Worm (Caenorhabditis elegans) whole organism, L2 larva: ENCODE data around the gene hxk-3.

Experiments used
- F13H6.1 ChIP-seq: sonication (generic microtip); optimal IDR thresholded peaks from 2 replicates; lab custom pipeline; 2016; ENCODE audit warnings: missing genetic modification characterization, missing compliant biosample characterization
- R02D3.7 ChIP-seq: fragments of 150-350 bp; optimal IDR thresholded peaks from 2 replicates; lab custom pipeline; 2014; ENCODE audit warnings: missing biosample characterization, missing genetic modification characterization
- Y55F3AM.14 ChIP-seq: fragments of 200-800 bp; sonication (Bioruptor generic); optimal IDR thresholded peaks from 2 replicates; lab custom pipeline; 2018; ENCODE audit warnings: mild to moderate bottlenecking, missing genetic modification characterization, missing compliant biosample characterization
- ZK546.5 ChIP-seq: sonication (generic microtip); optimal IDR thresholded peaks from 2 replicates; lab custom pipeline; 2017; ENCODE audit warnings: missing biosample characterization, missing genetic modification characterization
- alr-1 ChIP-seq: fragments of 150-350 bp; optimal IDR thresholded peaks from 2 replicates; lab custom pipeline; 2014; ENCODE audit warnings: missing biosample characterization, missing genetic modification characterization
- aly-2 ChIP-seq: fragments of 150-350 bp; optimal IDR thresholded peaks from 2 replicates; lab custom pipeline; 2014; ENCODE audit warnings: missing biosample characterization, missing genetic modification characterization
- ama-1 ChIP-seq: fragments of 150-350 bp; optimal IDR thresholded peaks from 2 replicates; lab custom pipeline; 2018; ENCODE audit warnings: inconsistent platforms
- blmp-1 ChIP-seq: sonication (generic microtip); optimal IDR thresholded peaks from 2 replicates; lab custom pipeline; 2017; ENCODE audit warnings: missing genetic modification characterization, mild to moderate bottlenecking, missing compliant biosample characterization, antibody characterized with exemption, moderate library complexity; ENCODE audit not compliant: insufficient read depth
- ceh-16 ChIP-seq: fragments of 150-350 bp; optimal IDR thresholded peaks from 2 replicates; lab custom pipeline; 2014; ENCODE audit warnings: missing biosample characterization, missing genetic modification characterization
- ceh-82 ChIP-seq: fragments of 150-350 bp; optimal IDR thresholded peaks from 2 replicates; lab custom pipeline; 2014; ENCODE audit warnings: missing biosample characterization, missing genetic modification characterization
- crh-2 ChIP-seq: sonication (generic microtip); optimal IDR thresholded peaks from 2 replicates; lab custom pipeline; 2017; ENCODE audit warnings: missing biosample characterization, missing genetic modification characterization
- dmd-4 ChIP-seq: sonication (generic microtip); optimal IDR thresholded peaks from 2 replicates; lab custom pipeline; 2017; ENCODE audit warnings: missing biosample characterization, missing genetic modification characterization
- egl-27 ChIP-seq: sonication (generic microtip); optimal IDR thresholded peaks from 3 replicates; lab custom pipeline; 2017; ENCODE audit warnings: missing biosample characterization, missing genetic modification reagents, missing genetic modification characterization
- elt-1 ChIP-seq: fragments of 150-350 bp; optimal IDR thresholded peaks from 2 replicates; lab custom pipeline; 2014; ENCODE audit warnings: missing biosample characterization, missing genetic modification characterization
- elt-3 ChIP-seq: sonication (generic microtip); optimal IDR thresholded peaks from 2 replicates; lab custom pipeline; 2017; ENCODE audit warnings: missing biosample characterization, missing genetic modification characterization
- fos-1 ChIP-seq: fragments of 150-350 bp; optimal IDR thresholded peaks from 2 replicates; lab custom pipeline; 2014; ENCODE audit warnings: missing biosample characterization, missing genetic modification characterization
- gmeb-1 ChIP-seq: fragments of 150-350 bp; optimal IDR thresholded peaks from 2 replicates; lab custom pipeline; 2014; ENCODE audit warnings: missing biosample characterization, missing genetic modification characterization
- lin-11 ChIP-seq: fragments of 150-350 bp; sonication (generic microtip); optimal IDR thresholded peaks from 2 replicates; lab custom pipeline; 2014; ENCODE audit warnings: missing biosample characterization, missing genetic modification characterization, inconsistent platforms, mixed read lengths
- lin-13 ChIP-seq: fragments of 150-350 bp; optimal IDR thresholded peaks from 2 replicates; lab custom pipeline; 2014; ENCODE audit warnings: missing biosample characterization, missing genetic modification reagents, missing genetic modification characterization
- lin-39 ChIP-seq: fragments of 150-350 bp; optimal IDR thresholded peaks from 2 replicates; lab custom pipeline; 2014; ENCODE audit warnings: missing biosample characterization, missing genetic modification reagents, missing genetic modification characterization
- lsy-2 ChIP-seq, 2 experiments: fragments of 150-350 bp in 1 of 2; sonication (generic microtip) in 1 of 2; optimal IDR thresholded peaks; 2 replicates each; lab custom pipeline; 2014 to 2017; ENCODE audit warnings: missing biosample characterization in 2 of 2, missing genetic modification characterization in 2 of 2
- mab-5 ChIP-seq: fragments of 150-350 bp; optimal IDR thresholded peaks from 2 replicates; lab custom pipeline; 2014; ENCODE audit warnings: missing biosample characterization, missing genetic modification characterization
- mdl-1 ChIP-seq, 2 experiments: fragments of 150-350 bp in 1 of 2; sonication (generic microtip) in 1 of 2; optimal IDR thresholded peaks; 2 replicates each; lab custom pipeline; 2017; ENCODE audit warnings: missing biosample characterization in 2 of 2, missing genetic modification characterization in 2 of 2
- nhr-10 ChIP-seq: sonication (generic microtip); optimal IDR thresholded peaks from 2 replicates; lab custom pipeline; 2017; ENCODE audit warnings: missing biosample characterization, missing genetic modification characterization
- nhr-11 ChIP-seq: fragments of 150-350 bp; optimal IDR thresholded peaks from 2 replicates; lab custom pipeline; 2014; ENCODE audit warnings: missing biosample characterization, missing genetic modification characterization
- nhr-12 ChIP-seq: fragments of 150-350 bp; optimal IDR thresholded peaks from 2 replicates; lab custom pipeline; 2014; ENCODE audit warnings: missing biosample characterization, missing genetic modification characterization
- nhr-129 ChIP-seq: fragments of 150-350 bp; optimal IDR thresholded peaks from 2 replicates; lab custom pipeline; 2014; ENCODE audit warnings: missing biosample characterization, missing genetic modification characterization
- nhr-21 ChIP-seq: fragments of 150-350 bp; optimal IDR thresholded peaks from 2 replicates; lab custom pipeline; 2014; ENCODE audit warnings: missing biosample characterization, missing genetic modification characterization
- nhr-23 ChIP-seq: fragments of 150-350 bp; optimal IDR thresholded peaks from 2 replicates; lab custom pipeline; 2014; ENCODE audit warnings: missing biosample characterization, missing genetic modification reagents, missing genetic modification characterization
- nhr-237 ChIP-seq: fragments of 150-350 bp; optimal IDR thresholded peaks from 2 replicates; lab custom pipeline; 2014; ENCODE audit warnings: missing biosample characterization, missing genetic modification characterization
- nhr-25 ChIP-seq: fragments of 150-350 bp; sonication (generic microtip); optimal IDR thresholded peaks from 3 replicates; lab custom pipeline; 2014; ENCODE audit warnings: missing biosample characterization, missing genetic modification characterization
- nhr-6 ChIP-seq: fragments of 150-350 bp; optimal IDR thresholded peaks from 2 replicates; lab custom pipeline; 2014; ENCODE audit warnings: missing biosample characterization, missing genetic modification characterization
- nhr-77 ChIP-seq: fragments of 150-350 bp; optimal IDR thresholded peaks from 2 replicates; lab custom pipeline; 2014; ENCODE audit warnings: missing biosample characterization, missing genetic modification characterization
- sem-4 ChIP-seq: fragments of 150-350 bp; optimal IDR thresholded peaks from 2 replicates; lab custom pipeline; 2014; ENCODE audit warnings: missing biosample characterization, missing genetic modification reagents, missing genetic modification characterization
- skn-1 ChIP-seq: sonication (generic microtip); optimal IDR thresholded peaks from 2 replicates; lab custom pipeline; 2017; ENCODE audit warnings: missing biosample characterization, missing genetic modification characterization
- sma-9 ChIP-seq, 2 experiments: fragments of 150-350 bp in 1 of 2; sonication (generic microtip) in 1 of 2; optimal IDR thresholded peaks; 2 replicates each; lab custom pipeline; 2014 to 2016; ENCODE audit warnings: missing genetic modification characterization in 2 of 2, mild to moderate bottlenecking in 1 of 2, missing biosample characterization in 1 of 2, missing compliant biosample characterization in 1 of 2, missing genetic modification reagents in 1 of 2, moderate library complexity in 1 of 2
- unc-39 ChIP-seq: fragments of 150-350 bp; optimal IDR thresholded peaks from 2 replicates; lab custom pipeline; 2014; ENCODE audit warnings: missing biosample characterization, missing genetic modification characterization
- unc-55 ChIP-seq: fragments of 150-350 bp; sonication (generic microtip); optimal IDR thresholded peaks from 3 replicates; lab custom pipeline; 2014; ENCODE audit warnings: missing biosample characterization, missing genetic modification reagents, missing genetic modification characterization
- unc-62 ChIP-seq: fragments of 150-350 bp; optimal IDR thresholded peaks from 2 replicates; lab custom pipeline; 2014; ENCODE audit warnings: missing biosample characterization, missing genetic modification reagents, missing genetic modification characterization
- zag-1 ChIP-seq: fragments of 150-350 bp; optimal IDR thresholded peaks from 2 replicates; lab custom pipeline; 2014; ENCODE audit warnings: missing biosample characterization, missing genetic modification characterization
- ztf-4 ChIP-seq: fragments of 150-350 bp; optimal IDR thresholded peaks from 2 replicates; lab custom pipeline; 2014; ENCODE audit warnings: missing biosample characterization, missing genetic modification characterization

The hxk-3 gene

DNA sequence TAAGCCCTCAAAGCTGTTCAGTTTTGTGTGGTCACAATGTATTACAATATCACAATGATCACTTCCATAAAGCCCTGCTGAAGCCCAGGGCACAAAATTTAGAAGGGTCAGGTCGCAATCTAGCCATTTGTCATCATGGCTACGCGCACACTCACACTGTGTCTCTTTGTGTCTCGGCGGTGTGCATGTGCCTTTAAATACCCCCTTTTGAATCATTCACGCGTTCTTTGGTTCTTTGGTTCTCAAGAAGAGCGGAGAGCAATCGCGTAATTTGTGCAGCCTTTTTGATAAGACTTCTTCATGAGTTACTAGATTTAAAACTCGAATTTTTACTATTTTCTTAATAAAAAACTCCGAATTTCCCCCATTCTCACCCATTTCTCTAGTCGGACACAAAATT is 42.4 kb upstream of the hxk-3 start:
- no peak for TF ChIP-seq ceh-16 (tag; lab: Kevin White, UChicago)
- no peak for TF ChIP-seq nhr-10 (tag; lab: Kevin White, UChicago)
- peak; percentile 41 for TF ChIP-seq F13H6.1 (tag; lab: Kevin White, UChicago)
- TF ChIP-seq fos-1 (tag; lab: Kevin White, UChicago) = peak; percentile 87
- no peak for TF ChIP-seq crh-2 (tag; lab: Kevin White, UChicago)
- no peak for TF ChIP-seq nhr-12 (tag; lab: Kevin White, UChicago)
- no peak for TF ChIP-seq lin-13 (GFP tag; lab: Kevin White, UChicago)
- TF ChIP-seq nhr-237 = no peak
- no peak for TF ChIP-seq nhr-11 (tag; lab: Kevin White, UChicago)
- no peak for TF ChIP-seq sem-4 (tag; lab: Kevin White, UChicago)
- TF ChIP-seq nhr-25 (tag; lab: Kevin White, UChicago) = peak; percentile 6
- no peak for TF ChIP-seq nhr-77 (tag; lab: Kevin White, UChicago)
- TF ChIP-seq nhr-23 (tag; lab: Kevin White, UChicago) = no peak
- TF ChIP-seq mdl-1 (tag; optimal IDR thresholded peaks at IDR 0.05; lab: Kevin White, UChicago) = no peak
- no peak for TF ChIP-seq elt-1
- no peak for TF ChIP-seq dmd-4 (tag; lab: Kevin White, UChicago)
- TF ChIP-seq alr-1 (tag; lab: Kevin White, UChicago) = no peak
- TF ChIP-seq nhr-6 (tag; lab: Kevin White, UChicago) = no peak
- no peak for TF ChIP-seq nhr-21 (tag; lab: Kevin White, UChicago)
- TF ChIP-seq egl-27 = no peak
- TF ChIP-seq zag-1 (tag; lab: Kevin White, UChicago) = no peak
- no peak for TF ChIP-seq skn-1 (tag; lab: Kevin White, UChicago)
- TF ChIP-seq elt-3 (tag; lab: Kevin White, UChicago) = no peak
- no peak for TF ChIP-seq ztf-4 (tag; lab: Kevin White, UChicago)
- no peak for TF ChIP-seq R02D3.7
- TF ChIP-seq lin-11 = no peak
- TF ChIP-seq ceh-82 (tag; lab: Kevin White, UChicago) = no peak
- TF ChIP-seq lin-39 (tag; lab: Kevin White, UChicago) = no peak
- TF ChIP-seq ZK546.5 = no peak
- peak; percentile 62 for TF ChIP-seq sma-9 (GFP tag; optimal IDR thresholded peaks at IDR 0.05; lab: Kevin White, UChicago)
- no peak for TF ChIP-seq sma-9 (tag; optimal IDR thresholded peaks at IDR 0.05; lab: Kevin White, UChicago)
- TF ChIP-seq unc-55 (GFP tag; lab: Kevin White, UChicago) = no peak
- no peak for TF ChIP-seq gmeb-1
- no peak for TF ChIP-seq lsy-2 (tag; optimal IDR thresholded peaks at IDR 0.05; lab: Kevin White, UChicago)
- TF ChIP-seq aly-2 (tag; lab: Kevin White, UChicago) = no peak
- peak; percentile 18 for TF ChIP-seq nhr-129
- no peak for TF ChIP-seq unc-39 (tag; lab: Kevin White, UChicago)
- TF ChIP-seq ama-1 (lab: Kevin White, UChicago) = no peak
- TF ChIP-seq Y55F3AM.14 (GFP tag; lab: Kevin White, UChicago) = no peak
- no peak for TF ChIP-seq unc-62 (GFP tag; lab: Kevin White, UChicago)

ce11 chrIV:1456775-1457174 is 40.7 kb upstream of the hxk-3 start, which contains the start of gene nadk-1:
Gene nadk-1, plus strand, starts transcription at chrIV:1457075.
- TF ChIP-seq nhr-10 (tag; lab: Kevin White, UChicago) = no peak
- no peak for TF ChIP-seq sem-4 (tag; lab: Kevin White, UChicago)
- no peak for TF ChIP-seq elt-1
- TF ChIP-seq ceh-82 (tag; lab: Kevin White, UChicago) = no peak
- TF ChIP-seq F13H6.1 (tag; lab: Kevin White, UChicago) = no peak
- no peak for TF ChIP-seq nhr-23 (tag; lab: Kevin White, UChicago)
- TF ChIP-seq nhr-237 = no peak
- TF ChIP-seq blmp-1 (tag; lab: Kevin White, UChicago) = no peak
- no peak for TF ChIP-seq unc-55 (GFP tag; lab: Kevin White, UChicago)
- no peak for TF ChIP-seq mab-5 (tag; lab: Kevin White, UChicago)
- TF ChIP-seq ceh-16 (tag; lab: Kevin White, UChicago) = no peak
- no peak for TF ChIP-seq crh-2 (tag; lab: Kevin White, UChicago)
- no peak for TF ChIP-seq aly-2 (tag; lab: Kevin White, UChicago)
- no peak for TF ChIP-seq nhr-129
- no peak for TF ChIP-seq unc-39 (tag; lab: Kevin White, UChicago)
- TF ChIP-seq elt-3 (tag; lab: Kevin White, UChicago) = no peak
